Worm (Caenorhabditis elegans) whole organism, L2 larva: Measurements from ENCODE around the gene F53H1.4.
A peak's percentile ranks its signal among the peaks of the same experiment; 100 is the strongest.

ENCODE experiments used
- C34F6.9 ChIP-seq: fragments of 150-350 bp; optimal IDR thresholded peaks from 2 replicates; lab custom pipeline; 2014; ENCODE audit warnings: missing biosample characterization, missing genetic modification characterization
- F13H6.1 ChIP-seq: sonication (generic microtip); optimal IDR thresholded peaks from 2 replicates; lab custom pipeline; 2016; ENCODE audit warnings: missing genetic modification characterization, missing compliant biosample characterization
- R02D3.7 ChIP-seq: fragments of 150-350 bp; optimal IDR thresholded peaks from 2 replicates; lab custom pipeline; 2014; ENCODE audit warnings: missing biosample characterization, missing genetic modification characterization
- Y55F3AM.14 ChIP-seq: fragments of 200-800 bp; sonication (Bioruptor generic); optimal IDR thresholded peaks from 2 replicates; lab custom pipeline; 2018; ENCODE audit warnings: mild to moderate bottlenecking, missing genetic modification characterization, missing compliant biosample characterization
- ZK546.5 ChIP-seq: sonication (generic microtip); optimal IDR thresholded peaks from 2 replicates; lab custom pipeline; 2017; ENCODE audit warnings: missing biosample characterization, missing genetic modification characterization
- alr-1 ChIP-seq: fragments of 150-350 bp; optimal IDR thresholded peaks from 2 replicates; lab custom pipeline; 2014; ENCODE audit warnings: missing biosample characterization, missing genetic modification characterization
- aly-2 ChIP-seq: fragments of 150-350 bp; optimal IDR thresholded peaks from 2 replicates; lab custom pipeline; 2014; ENCODE audit warnings: missing biosample characterization, missing genetic modification characterization
- blmp-1 ChIP-seq: sonication (generic microtip); optimal IDR thresholded peaks from 2 replicates; lab custom pipeline; 2017; ENCODE audit warnings: missing genetic modification characterization, mild to moderate bottlenecking, missing compliant biosample characterization, antibody characterized with exemption, moderate library complexity; ENCODE audit not compliant: insufficient read depth
- dmd-4 ChIP-seq: sonication (generic microtip); optimal IDR thresholded peaks from 2 replicates; lab custom pipeline; 2017; ENCODE audit warnings: missing biosample characterization, missing genetic modification characterization
- egl-27 ChIP-seq: sonication (generic microtip); optimal IDR thresholded peaks from 3 replicates; lab custom pipeline; 2017; ENCODE audit warnings: missing biosample characterization, missing genetic modification reagents, missing genetic modification characterization
- elt-1 ChIP-seq: fragments of 150-350 bp; optimal IDR thresholded peaks from 2 replicates; lab custom pipeline; 2014; ENCODE audit warnings: missing biosample characterization, missing genetic modification characterization
- gmeb-1 ChIP-seq: fragments of 150-350 bp; optimal IDR thresholded peaks from 2 replicates; lab custom pipeline; 2014; ENCODE audit warnings: missing biosample characterization, missing genetic modification characterization
- lin-11 ChIP-seq: fragments of 150-350 bp; sonication (generic microtip); optimal IDR thresholded peaks from 2 replicates; lab custom pipeline; 2014; ENCODE audit warnings: missing biosample characterization, missing genetic modification characterization, inconsistent platforms, mixed read lengths
- lin-39 ChIP-seq: fragments of 150-350 bp; optimal IDR thresholded peaks from 2 replicates; lab custom pipeline; 2014; ENCODE audit warnings: missing biosample characterization, missing genetic modification reagents, missing genetic modification characterization
- lsy-2 ChIP-seq, 2 experiments: fragments of 150-350 bp in 1 of 2; sonication (generic microtip) in 1 of 2; optimal IDR thresholded peaks; 2 replicates each; lab custom pipeline; 2014 to 2017; ENCODE audit warnings: missing biosample characterization in 2 of 2, missing genetic modification characterization in 2 of 2
- mbf-1 ChIP-seq: sonication (generic microtip); optimal IDR thresholded peaks from 2 replicates; lab custom pipeline; 2017; ENCODE audit warnings: missing biosample characterization, missing genetic modification characterization
- mdl-1 ChIP-seq, 2 experiments: fragments of 150-350 bp in 1 of 2; sonication (generic microtip) in 1 of 2; optimal IDR thresholded peaks; 2 replicates each; lab custom pipeline; 2017; ENCODE audit warnings: missing biosample characterization in 2 of 2, missing genetic modification characterization in 2 of 2
- nhr-12 ChIP-seq: fragments of 150-350 bp; optimal IDR thresholded peaks from 2 replicates; lab custom pipeline; 2014; ENCODE audit warnings: missing biosample characterization, missing genetic modification characterization
- nhr-129 ChIP-seq: fragments of 150-350 bp; optimal IDR thresholded peaks from 2 replicates; lab custom pipeline; 2014; ENCODE audit warnings: missing biosample characterization, missing genetic modification characterization
- nhr-23 ChIP-seq: fragments of 150-350 bp; optimal IDR thresholded peaks from 2 replicates; lab custom pipeline; 2014; ENCODE audit warnings: missing biosample characterization, missing genetic modification reagents, missing genetic modification characterization
- nhr-237 ChIP-seq: fragments of 150-350 bp; optimal IDR thresholded peaks from 2 replicates; lab custom pipeline; 2014; ENCODE audit warnings: missing biosample characterization, missing genetic modification characterization
- nhr-25 ChIP-seq: fragments of 150-350 bp; sonication (generic microtip); optimal IDR thresholded peaks from 3 replicates; lab custom pipeline; 2014; ENCODE audit warnings: missing biosample characterization, missing genetic modification characterization
- nhr-6 ChIP-seq: fragments of 150-350 bp; optimal IDR thresholded peaks from 2 replicates; lab custom pipeline; 2014; ENCODE audit warnings: missing biosample characterization, missing genetic modification characterization
- peb-1 ChIP-seq: fragments of 150-350 bp; optimal IDR thresholded peaks from 2 replicates; lab custom pipeline; 2014; ENCODE audit warnings: missing biosample characterization, missing genetic modification characterization
- sem-4 ChIP-seq: fragments of 150-350 bp; optimal IDR thresholded peaks from 2 replicates; lab custom pipeline; 2014; ENCODE audit warnings: missing biosample characterization, missing genetic modification reagents, missing genetic modification characterization
- skn-1 ChIP-seq: sonication (generic microtip); optimal IDR thresholded peaks from 2 replicates; lab custom pipeline; 2017; ENCODE audit warnings: missing biosample characterization, missing genetic modification characterization
- sma-3 ChIP-seq: sonication (generic microtip); optimal IDR thresholded peaks from 2 replicates; lab custom pipeline; 2016; ENCODE audit warnings: missing genetic modification reagents, missing genetic modification characterization, missing compliant biosample characterization
- sma-9 ChIP-seq, 2 experiments: fragments of 150-350 bp in 1 of 2; sonication (generic microtip) in 1 of 2; optimal IDR thresholded peaks; 2 replicates each; lab custom pipeline; 2014 to 2016; ENCODE audit warnings: missing genetic modification characterization in 2 of 2, mild to moderate bottlenecking in 1 of 2, missing biosample characterization in 1 of 2, missing compliant biosample characterization in 1 of 2, missing genetic modification reagents in 1 of 2, moderate library complexity in 1 of 2
- unc-39 ChIP-seq: fragments of 150-350 bp; optimal IDR thresholded peaks from 2 replicates; lab custom pipeline; 2014; ENCODE audit warnings: missing biosample characterization, missing genetic modification characterization
- unc-55 ChIP-seq: fragments of 150-350 bp; sonication (generic microtip); optimal IDR thresholded peaks from 3 replicates; lab custom pipeline; 2014; ENCODE audit warnings: missing biosample characterization, missing genetic modification reagents, missing genetic modification characterization
- unc-62 ChIP-seq: fragments of 150-350 bp; optimal IDR thresholded peaks from 2 replicates; lab custom pipeline; 2014; ENCODE audit warnings: missing biosample characterization, missing genetic modification reagents, missing genetic modification characterization
- zag-1 ChIP-seq: fragments of 150-350 bp; optimal IDR thresholded peaks from 2 replicates; lab custom pipeline; 2014; ENCODE audit warnings: missing biosample characterization, missing genetic modification characterization
- ztf-1 ChIP-seq: fragments of 200-800 bp; sonication (Bioruptor generic); conservative IDR thresholded peaks from 2 replicates; pipeline ENCODE4 v1.3.6; 2022; ENCODE audit warnings: missing genetic modification characterization, missing compliant biosample characterization
- ztf-11 ChIP-seq: sonication (generic microtip); optimal IDR thresholded peaks from 2 replicates; lab custom pipeline; 2017; ENCODE audit warnings: missing biosample characterization, missing genetic modification characterization
- ztf-4 ChIP-seq: fragments of 150-350 bp; optimal IDR thresholded peaks from 2 replicates; lab custom pipeline; 2014; ENCODE audit warnings: missing biosample characterization, missing genetic modification characterization

Gene F53H1.4

ce11 chrIV:1355147-1355546, 45.2 kb downstream of the F53H1.4 start, which contains the start of gene col-104:
Gene col-104 (minus strand): TSS chrIV:1355305.
- TF ChIP-seq ztf-1, result no peak
- TF ChIP-seq sem-4 (tag; lab: Kevin White, UChicago), result no peak
- no peak for TF ChIP-seq nhr-237
- TF ChIP-seq egl-27 (tag; lab: Kevin White, UChicago), result no peak
- TF ChIP-seq sma-3 (GFP tag; lab: Kevin White, UChicago), result no peak
- TF ChIP-seq mbf-1, result no peak
- no peak for TF ChIP-seq peb-1 (tag; lab: Kevin White, UChicago)

- TF ChIP-seq nhr-129 (tag; lab: Kevin White, UChicago) (no peak), ZK546.5 (tag; lab: Kevin White, UChicago) (no peak), lsy-2 (tag; optimal IDR thresholded peaks at IDR 0.05; lab: Kevin White, UChicago) (no peak), C34F6.9 (tag; lab: Kevin White, UChicago) (no peak), peb-1 (tag; lab: Kevin White, UChicago) (no peak), lin-11 (tag; lab: Kevin White, UChicago) (no peak), sma-9 (GFP tag; optimal IDR thresholded peaks at IDR 0.05; lab: Kevin White, UChicago) (no peak), sma-9 (tag; optimal IDR thresholded peaks at IDR 0.05; lab: Kevin White, UChicago) (no peak), unc-55 (GFP tag; lab: Kevin White, UChicago) (no peak), skn-1 (tag; lab: Kevin White, UChicago) (no peak), ztf-11 (tag; lab: Kevin White, UChicago) (no peak), blmp-1 (tag; lab: Kevin White, UChicago) (no peak), alr-1 (tag; lab: Kevin White, UChicago) (no peak), ztf-4 (tag; lab: Kevin White, UChicago) (no peak), mdl-1 (tag; optimal IDR thresholded peaks at IDR 0.05; lab: Kevin White, UChicago) (no peak), nhr-23 (tag; lab: Kevin White, UChicago) (no peak), elt-1 (tag; lab: Kevin White, UChicago) (no peak), unc-62 (GFP tag; lab: Kevin White, UChicago) (no peak), unc-39 (tag; lab: Kevin White, UChicago) (no peak), nhr-12 (no peak)
- TF ChIP-seq, all 48 proteins: peak for 0
These were observed 48.1 kb downstream of the F53H1.4 start for ce11 chrIV:1358109-1358508.

- no peak for TF ChIP-seq dmd-4 (tag; lab: Kevin White, UChicago)
- TF ChIP-seq gmeb-1 (tag; lab: Kevin White, UChicago), result no peak
- TF ChIP-seq lin-11 (tag; lab: Kevin White, UChicago), result no peak
- no peak for TF ChIP-seq F13H6.1 (tag; lab: Kevin White, UChicago)
- no peak for TF ChIP-seq nhr-25 (tag; lab: Kevin White, UChicago)
- no peak for TF ChIP-seq lin-39
- TF ChIP-seq nhr-6 (tag; lab: Kevin White, UChicago), result no peak
- TF ChIP-seq Y55F3AM.14, result no peak
- TF ChIP-seq sma-9 (GFP tag; optimal IDR thresholded peaks at IDR 0.05; lab: Kevin White, UChicago), result no peak
- TF ChIP-seq sma-9 (tag; optimal IDR thresholded peaks at IDR 0.05; lab: Kevin White, UChicago), result no peak
- no peak for TF ChIP-seq zag-1
- no peak for TF ChIP-seq blmp-1 (tag; lab: Kevin White, UChicago)
- no peak for TF ChIP-seq nhr-23 (tag; lab: Kevin White, UChicago)
- no peak for TF ChIP-seq skn-1 (tag; lab: Kevin White, UChicago)
- TF ChIP-seq C34F6.9 (tag; lab: Kevin White, UChicago), result no peak
- TF ChIP-seq ztf-1, result no peak
- no peak for TF ChIP-seq R02D3.7 (tag; lab: Kevin White, UChicago)
- TF ChIP-seq aly-2 (tag; lab: Kevin White, UChicago), result no peak
- TF ChIP-seq, all 48 proteins: peak for 0
These were observed 49.2 kb downstream of the F53H1.4 start, which contains the start of gene col-105 for ce11 chrIV:1359125-1359524. Gene col-105 (minus strand): TSS chrIV:1359225.

- TF ChIP-seq F13H6.1 (tag; lab: Kevin White, UChicago) (peak; percentile 72), sma-9 (GFP tag; optimal IDR thresholded peaks at IDR 0.05; lab: Kevin White, UChicago) (no peak), sma-9 (tag; optimal IDR thresholded peaks at IDR 0.05; lab: Kevin White, UChicago) (no peak), skn-1 (tag; lab: Kevin White, UChicago) (no peak)
These were observed 51.8 kb downstream of the F53H1.4 start for ce11 chrIV:1361616-1362228.
